Fruit fly (Drosophila melanogaster) Kc167 (cell line): Measurements from ENCODE around the gene ebd1.

Experiments
- Myc ChIP-seq: fragments of >200 bp; optimal IDR thresholded peaks from 2 replicates; lab custom pipeline; 2017; ENCODE audit warnings: missing external identifiers
- Sin3A ChIP-seq: fragments of >200 bp; optimal IDR thresholded peaks from 2 replicates; lab custom pipeline; 2018; ENCODE audit warnings: missing external identifiers
- h ChIP-seq: fragments of >200 bp; optimal IDR thresholded peaks from 3 replicates; lab custom pipeline; 2018; ENCODE audit warnings: missing external identifiers
- insv ChIP-seq: fragments of >200 bp; optimal IDR thresholded peaks from 3 replicates; lab custom pipeline; 2018; ENCODE audit warnings: missing external identifiers
- psq ChIP-seq: fragments of >200 bp; optimal IDR thresholded peaks from 2 replicates; lab custom pipeline; 2017; ENCODE audit warnings: missing external identifiers
- ttk ChIP-seq: sonication (Bioruptor generic); optimal IDR thresholded peaks from 2 replicates; lab custom pipeline; 2017; ENCODE audit warnings: missing external identifiers

DNA sequence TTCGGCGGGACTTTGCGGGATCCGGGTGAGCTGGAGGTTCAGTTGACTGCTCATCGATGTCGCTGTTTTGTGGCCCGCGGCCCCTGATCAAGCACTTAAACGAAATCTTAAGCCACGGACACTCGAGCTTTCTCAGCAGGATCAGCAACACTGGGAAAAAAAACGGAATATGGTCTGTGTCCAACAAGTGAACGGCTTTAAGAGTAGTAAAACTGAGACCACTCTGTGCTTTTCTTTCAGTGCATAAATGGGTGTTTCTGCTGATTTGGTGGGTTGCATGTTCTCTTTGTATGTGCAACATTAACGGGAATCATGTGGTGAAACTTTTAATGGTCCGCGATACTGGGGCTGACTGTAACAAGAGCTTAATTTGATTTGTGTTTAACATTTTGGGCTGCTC lies 44.0 kb upstream of the ebd1 start:
- TF ChIP-seq insv (lab: Kevin White, UChicago) = no peak
- no peak for TF ChIP-seq h (lab: Kevin White, UChicago)
- no peak for TF ChIP-seq Sin3A (lab: Kevin White, UChicago)
- TF ChIP-seq Myc (lab: Kevin White, UChicago) = no peak
- TF ChIP-seq psq = no peak
- TF ChIP-seq ttk (lab: Kevin White, UChicago) = no peak
